Fruit fly (Drosophila melanogaster) whole organism, embryonic: ENCODE results near the gene CG14352.

ENCODE experiments used
- BtbVII ChIP-seq: fragments of 200-800 bp; sonication (Bioruptor generic); optimal IDR thresholded peaks from 3 replicates; lab custom pipeline; 2017; ENCODE audit warnings: missing biosample characterization, mild to moderate bottlenecking, missing genetic modification characterization
- C15 ChIP-seq: fragments of 200-800 bp; sonication (Bioruptor generic); IDR thresholded peaks from 3 replicates; pipeline ENCODE4 v1.3.6; 2022; ENCODE audit warnings: missing biosample characterization, missing genetic modification characterization
- CG10959 ChIP-seq: fragments of 200-800 bp; sonication (Bioruptor generic); IDR thresholded peaks from 2 replicates; pipeline ENCODE4 v1.3.6; 2022; ENCODE audit warnings: missing biosample characterization, missing genetic modification characterization
- CG11093 ChIP-seq: fragments of 200-800 bp; sonication (Bioruptor generic); IDR thresholded peaks from 3 replicates; pipeline ENCODE4 v1.3.6; 2022; ENCODE audit warnings: missing biosample characterization, missing genetic modification characterization
- CG11504 ChIP-seq: fragments of 200-800 bp; sonication (Bioruptor generic); optimal IDR thresholded peaks from 3 replicates; lab custom pipeline; 2019; ENCODE audit warnings: missing biosample characterization, mild to moderate bottlenecking, missing genetic modification characterization, moderate library complexity
- CG11696 ChIP-seq: fragments of 200-800 bp; sonication (Bioruptor generic); IDR thresholded peaks from 2 replicates; pipeline ENCODE4 v1.3.6; 2022; ENCODE audit warnings: missing biosample characterization, missing genetic modification characterization
- CG11723 ChIP-seq: fragments of 200-800 bp; sonication (Bioruptor generic); optimal IDR thresholded peaks from 2 replicates; lab custom pipeline; 2017; ENCODE audit warnings: missing biosample characterization, mild to moderate bottlenecking, missing genetic modification characterization
- CG12071 ChIP-seq: fragments of 200-800 bp; sonication (Bioruptor generic); optimal IDR thresholded peaks from 3 replicates; lab custom pipeline; 2018; ENCODE audit warnings: missing biosample characterization, mild to moderate bottlenecking, missing genetic modification characterization
- CG13624 ChIP-seq: fragments of 200-800 bp; sonication (Bioruptor generic); optimal IDR thresholded peaks from 2 replicates; lab custom pipeline; 2016; ENCODE audit warnings: missing biosample characterization, missing genetic modification characterization
- CG15011 ChIP-seq: fragments of 200-800 bp; sonication (Bioruptor generic); optimal IDR thresholded peaks from 3 replicates; lab custom pipeline; 2018; ENCODE audit warnings: missing biosample characterization, mild to moderate bottlenecking, missing genetic modification characterization
- CG15696 ChIP-seq: fragments of 200-800 bp; sonication (Bioruptor generic); optimal IDR thresholded peaks from 2 replicates; lab custom pipeline; 2019; ENCODE audit warnings: missing biosample characterization, mild to moderate bottlenecking, missing genetic modification characterization, moderate library complexity
- CG16815 ChIP-seq: fragments of 200-800 bp; sonication (Bioruptor generic); optimal IDR thresholded peaks from 3 replicates; lab custom pipeline; 2017; ENCODE audit warnings: missing biosample characterization, mild to moderate bottlenecking, missing genetic modification characterization
- CG17829 ChIP-seq: fragments of 200-800 bp; optimal IDR thresholded peaks from 2 replicates; lab custom pipeline; 2019; ENCODE audit warnings: missing biosample characterization, mild to moderate bottlenecking, missing genetic modification characterization, moderate library complexity
- CG3281 ChIP-seq: fragments of 200-800 bp; sonication (Bioruptor generic); optimal IDR thresholded peaks from 3 replicates; lab custom pipeline; 2017; ENCODE audit warnings: missing biosample characterization, mild to moderate bottlenecking, missing genetic modification characterization
- CG3407 ChIP-seq: fragments of 200-800 bp; sonication (Bioruptor generic); optimal IDR thresholded peaks from 2 replicates; lab custom pipeline; 2018; ENCODE audit warnings: missing biosample characterization, mild to moderate bottlenecking, missing genetic modification characterization
- CG3995 ChIP-seq: fragments of 200-800 bp; sonication (Bioruptor generic); optimal IDR thresholded peaks from 3 replicates; lab custom pipeline; 2016; ENCODE audit warnings: missing biosample characterization, missing genetic modification characterization
- CG5180 ChIP-seq: fragments of 200-800 bp; sonication (Bioruptor generic); optimal IDR thresholded peaks from 3 replicates; lab custom pipeline; 2017; ENCODE audit warnings: missing biosample characterization, missing genetic modification characterization, mild to moderate bottlenecking, moderate library complexity, missing genetic modification reagents
- CG7839 ChIP-seq: fragments of 200-800 bp; sonication (Bioruptor generic); optimal IDR thresholded peaks from 3 replicates; lab custom pipeline; 2018; ENCODE audit warnings: missing biosample characterization, mild to moderate bottlenecking, missing genetic modification characterization, moderate library complexity
- CG7928 ChIP-seq: fragments of 200-800 bp; sonication (Bioruptor generic); optimal IDR thresholded peaks from 2 replicates; lab custom pipeline; 2017; ENCODE audit warnings: missing biosample characterization, mild to moderate bottlenecking, missing genetic modification characterization
- CG8290 ChIP-seq, 3 experiments: fragments of 200-800 bp; sonication (Bioruptor generic); optimal IDR thresholded peaks; 2 replicates each; lab custom pipeline; 2016 to 2019; ENCODE audit warnings: missing biosample characterization in 3 of 3, missing genetic modification characterization in 3 of 3, mild to moderate bottlenecking in 2 of 3, moderate library complexity in 1 of 3
- Doc2 ChIP-seq: fragments of 200-800 bp; sonication (Bioruptor generic); IDR thresholded peaks from 2 replicates; pipeline ENCODE4 v1.3.6; 2022; ENCODE audit warnings: missing biosample characterization, missing genetic modification characterization
- HLHmδ ChIP-seq: fragments of 200-800 bp; sonication (Bioruptor generic); optimal IDR thresholded peaks from 2 replicates; lab custom pipeline; 2018; ENCODE audit warnings: missing biosample characterization, mild to moderate bottlenecking, missing genetic modification characterization, moderate library complexity
- Hmr ChIP-seq: fragments of 200-800 bp; sonication (Bioruptor generic); optimal IDR thresholded peaks from 3 replicates; lab custom pipeline; 2017; ENCODE audit warnings: mild to moderate bottlenecking, missing biosample characterization, missing genetic modification reagents, missing genetic modification characterization
- MTF-1 ChIP-seq: fragments of 200-800 bp; sonication (Bioruptor generic); optimal IDR thresholded peaks from 2 replicates; lab custom pipeline; 2018; ENCODE audit warnings: missing biosample characterization, mild to moderate bottlenecking, missing genetic modification characterization, borderline replicate concordance
- Mad ChIP-seq: fragments of 200-800 bp; sonication (Bioruptor generic); optimal IDR thresholded peaks from 2 replicates; lab custom pipeline; 2016; ENCODE audit warnings: missing biosample characterization, missing genetic modification characterization
- Meics ChIP-seq: fragments of 200-800 bp; sonication (Bioruptor generic); optimal IDR thresholded peaks from 2 replicates; lab custom pipeline; 2017; ENCODE audit warnings: missing biosample characterization, mild to moderate bottlenecking, missing genetic modification characterization
- NfI ChIP-seq: fragments of 200-800 bp; sonication (Bioruptor generic); optimal IDR thresholded peaks from 3 replicates; lab custom pipeline; 2018; ENCODE audit warnings: missing biosample characterization, mild to moderate bottlenecking, missing genetic modification characterization, moderate library complexity
- Ravus ChIP-seq: fragments of 200-800 bp; sonication (Bioruptor generic); IDR thresholded peaks from 2 replicates; pipeline ENCODE4 v1.3.6; 2022; ENCODE audit warnings: missing biosample characterization, missing genetic modification characterization
- Stat92E ChIP-seq, 3 experiments: fragments of >200 bp in 2 of 3; fragments of 200-800 bp in 1 of 3; sonication (Bioruptor generic) in 1 of 3; optimal IDR thresholded peaks; 2 replicates each; lab custom pipeline; 2017 to 2019; ENCODE audit warnings: missing biosample characterization in 3 of 3, missing genetic modification characterization in 3 of 3, mild to moderate bottlenecking in 1 of 3, moderate library complexity in 1 of 3
- Usf ChIP-seq: fragments of 200-800 bp; sonication (Bioruptor generic); optimal IDR thresholded peaks from 2 replicates; lab custom pipeline; 2017; ENCODE audit warnings: missing genotype, missing biosample characterization, missing genetic modification characterization
- ac ChIP-seq: fragments of 200-800 bp; sonication (Bioruptor generic); optimal IDR thresholded peaks from 3 replicates; lab custom pipeline; 2017; ENCODE audit warnings: missing biosample characterization, mild to moderate bottlenecking, missing genetic modification characterization
- ase ChIP-seq: fragments of 200-800 bp; sonication (Bioruptor generic); IDR thresholded peaks from 3 replicates; pipeline ENCODE4 v1.3.6; 2022; ENCODE audit warnings: missing biosample characterization, missing genetic modification characterization
- cas ChIP-seq: fragments of 200-800 bp; sonication (Bioruptor generic); IDR thresholded peaks from 2 replicates; pipeline ENCODE4 v1.3.6; 2022; ENCODE audit warnings: missing biosample characterization, missing genetic modification characterization
- dati ChIP-seq: fragments of 200-800 bp; sonication (Bioruptor generic); IDR thresholded peaks from 2 replicates; pipeline ENCODE4 v1.3.6; 2022; ENCODE audit warnings: missing biosample characterization, missing genetic modification characterization
- exex ChIP-seq: fragments of 200-800 bp; sonication (Bioruptor generic); optimal IDR thresholded peaks from 4 replicates; lab custom pipeline; 2018; ENCODE audit warnings: missing biosample characterization, mild to moderate bottlenecking, missing genetic modification characterization, moderate library complexity
- ind ChIP-seq: fragments of 200-800 bp; sonication (Bioruptor generic); optimal IDR thresholded peaks from 3 replicates; lab custom pipeline; 2016; ENCODE audit warnings: missing biosample characterization, missing genetic modification characterization
- kni ChIP-seq: fragments of 200-800 bp; sonication (Bioruptor generic); optimal IDR thresholded peaks from 3 replicates; lab custom pipeline; 2017; ENCODE audit warnings: mild to moderate bottlenecking, missing biosample characterization, missing genetic modification reagents, missing genetic modification characterization
- lmd ChIP-seq: fragments of 200-800 bp; sonication (Bioruptor generic); IDR thresholded peaks from 2 replicates; pipeline ENCODE4 v1.3.6; 2022; ENCODE audit warnings: missing biosample characterization, missing genetic modification characterization
- otp ChIP-seq: fragments of 200-800 bp; sonication (Bioruptor generic); IDR thresholded peaks from 3 replicates; pipeline ENCODE4, ENCODE4 v1.3.6; 2022; ENCODE audit warnings: missing biosample characterization, missing genetic modification characterization
- pan ChIP-seq, 4 experiments: fragments of >200 bp in 3 of 4; fragments of 200-800 bp in 1 of 4; sonication (Bioruptor generic) in 1 of 4; optimal IDR thresholded peaks in 3 of 4; IDR thresholded peaks in 1 of 4; 2 replicates each; pipeline versions ENCODE4 v1.3.6 to Lab custom; 2017 to 2022; ENCODE audit warnings: missing biosample characterization in 2 of 4, missing genetic modification characterization in 2 of 4, mixed read lengths in 1 of 4
- pnt ChIP-seq: fragments of 200-800 bp; sonication (Bioruptor generic); optimal IDR thresholded peaks from 3 replicates; lab custom pipeline; 2016; ENCODE audit warnings: missing biosample characterization, missing genetic modification characterization
- row ChIP-seq: fragments of 200-800 bp; sonication (Bioruptor generic); IDR thresholded peaks from 3 replicates; pipeline ENCODE4 v1.3.6; 2022; ENCODE audit warnings: missing biosample characterization, missing genetic modification characterization
- sens ChIP-seq: fragments of 200-800 bp; sonication (Bioruptor generic); peaks from one replicate; lab custom pipeline; 2016; ENCODE audit warnings: missing biosample characterization, missing genetic modification characterization
- sqz ChIP-seq: fragments of 200-800 bp; sonication (Bioruptor generic); optimal IDR thresholded peaks from 3 replicates; lab custom pipeline; 2018; ENCODE audit warnings: missing biosample characterization, mild to moderate bottlenecking, missing genetic modification characterization
- tin ChIP-seq: fragments of 200-800 bp; sonication (Bioruptor generic); optimal IDR thresholded peaks from 3 replicates; lab custom pipeline; 2016; ENCODE audit warnings: missing biosample characterization, missing genetic modification characterization
- tna ChIP-seq: fragments of 200-800 bp; sonication (Bioruptor generic); IDR thresholded peaks from 2 replicates; pipeline ENCODE4 v1.3.6; 2022; ENCODE audit warnings: missing biosample characterization, missing genetic modification characterization; ENCODE audit not compliant: partially characterized antibody
- unc-4 ChIP-seq: fragments of 200-800 bp; sonication (Bioruptor generic); IDR thresholded peaks from 2 replicates; pipeline ENCODE4 v1.3.6; 2022; ENCODE audit warnings: missing biosample characterization, missing genetic modification characterization; ENCODE audit not compliant: partially characterized antibody
- vfl ChIP-seq: fragments of 200-800 bp; sonication (Bioruptor generic); optimal IDR thresholded peaks from 2 replicates; lab custom pipeline; 2016; ENCODE audit warnings: missing biosample characterization, missing genetic modification characterization
- zfh2 ChIP-seq: fragments of 200-800 bp; sonication (Bioruptor generic); optimal IDR thresholded peaks from 2 replicates; lab custom pipeline; 2016; ENCODE audit warnings: missing biosample characterization, missing genetic modification characterization

Gene CG14352

dm6 chr2L:1632730-1633172, 21.5 kb downstream of the CG14352 start (continued):
- TF ChIP-seq CG15696 (peak; percentile 45), vfl (peak; percentile 77), Meics (GFP tag; lab: Kevin White, UChicago) (peak; percentile 95), cas (peak; percentile 95), CG12071 (peak; percentile 90), HLHmδ (GFP tag; lab: Kevin White, UChicago) (no peak), CG7928 (peak; percentile 67), zfh2 (GFP tag; lab: Kevin White, UChicago) (peak; percentile 92), CG11723 (GFP tag; lab: Kevin White, UChicago) (peak; percentile 81), Usf (GFP tag; lab: Kevin White, UChicago) (peak; percentile 86), unc-4 (GFP tag; lab: Robert Waterston, UW) (no peak), ac (no peak), Stat92E (GFP tag; optimal IDR thresholded peaks at IDR 0.05; lab: Kevin White, UChicago) (no peak), lmd (GFP tag; lab: Robert Waterston, UW) (peak; percentile 98), pnt (GFP tag; lab: Kevin White, UChicago) (peak; percentile 89), CG8290 (GFP tag; optimal IDR thresholded peaks at IDR 0.05; lab: Kevin White, UChicago) (peak; percentile 87), CG8290 (tag; optimal IDR thresholded peaks at IDR 0.05; lab: Kevin White, UChicago) (peak in 1 of 2 experiments; percentile 99), Hmr (GFP tag; lab: Kevin White, UChicago) (peak; percentile 95), MTF-1 (peak; percentile 46), NfI (GFP tag; lab: Kevin White, UChicago) (peak; percentile 98), row (GFP tag; lab: Robert Waterston, UW) (peak; percentile 99), BtbVII (GFP tag; lab: Kevin White, UChicago) (peak; percentile 91), CG3407 (GFP tag; lab: Kevin White, UChicago) (peak; percentile 32), sens (GFP tag; lab: Kevin White, UChicago) (peak; percentile 99), ind (GFP tag; lab: Kevin White, UChicago) (peak; percentile 94), CG11093 (GFP tag; lab: Robert Waterston, UW) (peak; percentile 94), CG15011 (peak; percentile 82), kni (GFP tag; lab: Kevin White, UChicago) (no peak), CG7839 (peak; percentile 98), C15 (GFP tag; lab: Robert Waterston, UW) (peak; percentile 97), CG11696 (GFP tag; lab: Robert Waterston, UW) (peak; percentile 95), CG16815 (peak; percentile 63), dati (GFP tag; lab: Robert Waterston, UW) (peak; percentile 94; the same call in 1 of the 2 replicates), tna (no peak), CG10959 (GFP tag; lab: Robert Waterston, UW) (peak; percentile 75), Mad (GFP tag; lab: Kevin White, UChicago) (peak; percentile 91), CG3281 (peak; percentile 89), ase (GFP tag; lab: Robert Waterston, UW) (peak; percentile 98), Doc2 (GFP tag; lab: Robert Waterston, UW) (peak; percentile 97), Ravus (GFP tag; lab: Robert Waterston, UW) (peak; percentile 97), CG13624 (GFP tag; lab: Kevin White, UChicago) (peak; percentile 99), sqz (peak; percentile 90), exex (tag; lab: Kevin White, UChicago) (peak; percentile 67), CG3995 (GFP tag; lab: Kevin White, UChicago) (peak; percentile 53), tin (GFP tag; lab: Kevin White, UChicago) (peak; percentile 97), pan (optimal IDR thresholded peaks at IDR 0.05; lab: Kevin White, UChicago) (no peak), pan (GFP tag; optimal IDR thresholded peaks at IDR 0.05 in 1 of 2, IDR thresholded peaks at IDR 0.05 in 1 of 2) (peak in 1 of 2 experiments; percentile 99), CG5180 (GFP tag; lab: Kevin White, UChicago) (peak; percentile 78), CG11504 (tag; lab: Kevin White, UChicago) (peak; percentile 97), otp (GFP tag; lab: Robert Waterston, UW) (peak; percentile 98), CG17829 (tag; lab: Kevin White, UChicago) (peak; percentile 76)
